Fruit fly (Drosophila melanogaster) whole organism, embryonic: ENCODE data around the gene CG43346.

ENCODE experiments used
- BEAF-32 ChIP-seq: fragments of 200-800 bp; sonication (Bioruptor generic); optimal IDR thresholded peaks from 3 replicates; lab custom pipeline; 2017; ENCODE audit warnings: missing biosample characterization, missing genetic modification characterization, mild to moderate bottlenecking, moderate library complexity, missing genetic modification reagents
- CG11247 ChIP-seq: fragments of 200-800 bp; sonication (Bioruptor generic); IDR thresholded peaks from 2 replicates; pipeline ENCODE4 v1.3.6; 2022; ENCODE audit warnings: missing biosample characterization, missing genetic modification characterization
- CG11398 ChIP-seq: fragments of 200-800 bp; sonication (Bioruptor generic); optimal IDR thresholded peaks from 2 replicates; lab custom pipeline; 2016; ENCODE audit warnings: missing biosample characterization, missing genetic modification characterization
- CG11695 ChIP-seq: fragments of 200-800 bp; sonication (Bioruptor generic); IDR thresholded peaks from 3 replicates; pipeline ENCODE4 v1.3.6; 2022; ENCODE audit warnings: missing biosample characterization, missing genetic modification characterization
- CG11696 ChIP-seq: fragments of 200-800 bp; sonication (Bioruptor generic); IDR thresholded peaks from 2 replicates; pipeline ENCODE4 v1.3.6; 2022; ENCODE audit warnings: missing biosample characterization, missing genetic modification characterization
- CG12744 ChIP-seq: fragments of 200-800 bp; sonication (Bioruptor generic); optimal IDR thresholded peaks from 2 replicates; lab custom pipeline; 2016; ENCODE audit warnings: missing biosample characterization, missing genetic modification characterization
- CG13287 ChIP-seq: fragments of 200-800 bp; sonication (Bioruptor generic); IDR thresholded peaks from 2 replicates; pipeline ENCODE4 v1.3.6; 2022; ENCODE audit warnings: missing biosample characterization, missing genetic modification characterization; ENCODE audit not compliant: partially characterized antibody
- CG14050 ChIP-seq: fragments of 200-800 bp; sonication (Bioruptor generic); IDR thresholded peaks from 3 replicates; pipeline ENCODE4 v1.3.6; 2022; ENCODE audit warnings: missing biosample characterization, missing genetic modification characterization
- CG14441 ChIP-seq: fragments of 200-800 bp; sonication (Bioruptor generic); IDR thresholded peaks from 2 replicates; pipeline ENCODE4 v1.3.6; 2022; ENCODE audit warnings: missing biosample characterization, missing genetic modification characterization
- CG14667 ChIP-seq: fragments of 200-800 bp; sonication (Bioruptor generic); IDR thresholded peaks from 2 replicates; pipeline ENCODE4 v1.3.6; 2022; ENCODE audit warnings: missing biosample characterization, missing genetic modification characterization
- CG15073 ChIP-seq: fragments of 200-800 bp; sonication (Bioruptor generic); optimal IDR thresholded peaks from 2 replicates; lab custom pipeline; 2016; ENCODE audit warnings: missing biosample characterization, missing genetic modification characterization
- CG15479 ChIP-seq: fragments of 200-800 bp; sonication (Bioruptor generic); optimal IDR thresholded peaks from 3 replicates; lab custom pipeline; 2019; ENCODE audit warnings: missing biosample characterization, mild to moderate bottlenecking, missing genetic modification characterization, moderate library complexity
- CG17568 ChIP-seq: fragments of 200-800 bp; sonication (Bioruptor generic); optimal IDR thresholded peaks from 2 replicates; lab custom pipeline; 2018; ENCODE audit warnings: missing biosample characterization, mild to moderate bottlenecking, missing genetic modification characterization, moderate library complexity
- CG17912 ChIP-seq: fragments of 200-800 bp; sonication (Bioruptor generic); optimal IDR thresholded peaks from 2 replicates; lab custom pipeline; 2018; ENCODE audit warnings: missing biosample characterization, mild to moderate bottlenecking, missing genetic modification characterization
- CG1792 ChIP-seq: fragments of 200-800 bp; sonication (Bioruptor generic); optimal IDR thresholded peaks from 2 replicates; lab custom pipeline; 2016; ENCODE audit warnings: missing biosample characterization, missing genetic modification characterization
- CG34224 ChIP-seq: fragments of 200-800 bp; sonication (Bioruptor generic); IDR thresholded peaks from 3 replicates; pipeline ENCODE4 v1.3.6; 2022; ENCODE audit warnings: missing biosample characterization, missing genetic modification characterization; ENCODE audit not compliant: partially characterized antibody
- CG34376 ChIP-seq: fragments of 200-800 bp; sonication (Bioruptor generic); optimal IDR thresholded peaks from 2 replicates; lab custom pipeline; 2018; ENCODE audit warnings: missing biosample characterization, mild to moderate bottlenecking, missing genetic modification characterization
- CG43689 ChIP-seq: fragments of 200-800 bp; sonication (Bioruptor generic); IDR thresholded peaks from 2 replicates; pipeline ENCODE4 v1.3.6; 2022; ENCODE audit warnings: missing biosample characterization, missing genetic modification characterization
- CG5245 ChIP-seq: fragments of 200-800 bp; sonication (Bioruptor generic); optimal IDR thresholded peaks from 3 replicates; lab custom pipeline; 2016; ENCODE audit warnings: missing biosample characterization, missing genetic modification characterization
- CG6272 ChIP-seq: fragments of 200-800 bp; sonication (Bioruptor generic); IDR thresholded peaks from 2 replicates; pipeline ENCODE4 v1.3.6; 2022; ENCODE audit warnings: missing biosample characterization, missing genetic modification characterization
- CG6654 ChIP-seq: fragments of 200-800 bp; sonication (Bioruptor generic); optimal IDR thresholded peaks from 2 replicates; lab custom pipeline; 2017; ENCODE audit warnings: missing biosample characterization, mild to moderate bottlenecking, missing genetic modification characterization
- CG6791 ChIP-seq: fragments of 200-800 bp; sonication (Bioruptor generic); IDR thresholded peaks from 3 replicates; pipeline ENCODE4 v1.3.6; 2022; ENCODE audit warnings: missing biosample characterization, missing genetic modification characterization; ENCODE audit not compliant: partially characterized antibody
- CG7745 ChIP-seq: fragments of 200-800 bp; sonication (Bioruptor generic); optimal IDR thresholded peaks from 2 replicates; lab custom pipeline; 2018; ENCODE audit warnings: missing biosample characterization, mild to moderate bottlenecking, missing genetic modification characterization, moderate library complexity
- CG8290 ChIP-seq, 3 experiments: fragments of 200-800 bp; sonication (Bioruptor generic); optimal IDR thresholded peaks; 2 replicates each; lab custom pipeline; 2016 to 2019; ENCODE audit warnings: missing biosample characterization in 3 of 3, missing genetic modification characterization in 3 of 3, mild to moderate bottlenecking in 2 of 3, moderate library complexity in 1 of 3
- CG9932 ChIP-seq: fragments of 200-800 bp; sonication (Bioruptor generic); IDR thresholded peaks from 2 replicates; pipeline ENCODE4 v1.3.6; 2022; ENCODE audit warnings: missing biosample characterization, missing genetic modification characterization
- D ChIP-seq, 2 experiments: fragments of 200-800 bp in 1 of 2; fragments of >200 bp in 1 of 2; sonication (Bioruptor generic) in 1 of 2; optimal IDR thresholded peaks; 2 replicates in 1 of 2; 3 replicates in 1 of 2; lab custom pipeline; 2017; ENCODE audit warnings: mild to moderate bottlenecking in 1 of 2, missing biosample characterization in 1 of 2, missing genetic modification characterization in 1 of 2, missing genetic modification reagents in 1 of 2
- Dll ChIP-seq: fragments of 200-800 bp; sonication (Bioruptor generic); IDR thresholded peaks from 4 replicates; pipeline ENCODE4 v1.3.6; 2022; ENCODE audit warnings: missing biosample characterization, missing genetic modification characterization; ENCODE audit not compliant: partially characterized antibody
- Doc3 ChIP-seq: fragments of 200-800 bp; sonication (Bioruptor generic); IDR thresholded peaks from 3 replicates; pipeline ENCODE4 v1.3.6; 2022; ENCODE audit warnings: missing biosample characterization, missing genetic modification characterization; ENCODE audit not compliant: partially characterized antibody
- Ets65A ChIP-seq: fragments of 200-800 bp; sonication (Bioruptor generic); peaks from one replicate; lab custom pipeline; 2016; ENCODE audit warnings: missing biosample characterization, missing genetic modification characterization
- Gug ChIP-seq: fragments of 200-800 bp; sonication (Bioruptor generic); IDR thresholded peaks from 4 replicates; pipeline ENCODE4 v1.3.6; 2022; ENCODE audit warnings: missing biosample characterization, missing genetic modification characterization
- HHEX ChIP-seq: fragments of 200-800 bp; sonication (Bioruptor generic); optimal IDR thresholded peaks from 3 replicates; lab custom pipeline; 2017; ENCODE audit warnings: missing biosample characterization, mild to moderate bottlenecking, missing genetic modification characterization, missing genetic modification reagents
- Hey ChIP-seq: fragments of 200-800 bp; sonication (Bioruptor generic); optimal IDR thresholded peaks from 3 replicates; lab custom pipeline; 2018; ENCODE audit warnings: missing biosample characterization, mild to moderate bottlenecking, missing genetic modification characterization
- HmgZ ChIP-seq: fragments of 200-800 bp; sonication (Bioruptor generic); optimal IDR thresholded peaks from 2 replicates; lab custom pipeline; 2018; ENCODE audit warnings: missing biosample characterization, mild to moderate bottlenecking, missing genetic modification characterization
- Hmr ChIP-seq: fragments of 200-800 bp; sonication (Bioruptor generic); optimal IDR thresholded peaks from 3 replicates; lab custom pipeline; 2017; ENCODE audit warnings: mild to moderate bottlenecking, missing biosample characterization, missing genetic modification reagents, missing genetic modification characterization
- Hr3 ChIP-seq: fragments of 200-800 bp; sonication (Bioruptor generic); optimal IDR thresholded peaks from 3 replicates; lab custom pipeline; 2016; ENCODE audit warnings: missing biosample characterization, missing genetic modification characterization
- NFAT ChIP-seq: fragments of 200-800 bp; sonication (Bioruptor generic); IDR thresholded peaks from 2 replicates; pipeline ENCODE4 v1.3.6; 2022; ENCODE audit warnings: missing biosample characterization, missing genetic modification characterization
- NfI ChIP-seq: fragments of 200-800 bp; sonication (Bioruptor generic); optimal IDR thresholded peaks from 3 replicates; lab custom pipeline; 2018; ENCODE audit warnings: missing biosample characterization, mild to moderate bottlenecking, missing genetic modification characterization, moderate library complexity
- Scr ChIP-seq: fragments of 200-800 bp; sonication (Bioruptor generic); IDR thresholded peaks from 2 replicates; pipeline ENCODE4 v1.3.6; 2022; ENCODE audit warnings: missing biosample characterization, missing genetic modification characterization; ENCODE audit not compliant: partially characterized antibody
- abd-A ChIP-seq: fragments of 200-800 bp; sonication (Bioruptor generic); optimal IDR thresholded peaks from 3 replicates; lab custom pipeline; 2019; ENCODE audit warnings: missing biosample characterization, mild to moderate bottlenecking, missing genetic modification characterization, moderate library complexity
- chinmo ChIP-seq: fragments of 200-800 bp; sonication (Bioruptor generic); IDR thresholded peaks from 4 replicates; pipeline ENCODE4 v1.3.6; 2022; ENCODE audit warnings: missing biosample characterization, missing genetic modification characterization; ENCODE audit not compliant: partially characterized antibody
- dan ChIP-seq: fragments of 200-800 bp; sonication (Bioruptor generic); IDR thresholded peaks from 2 replicates; pipeline ENCODE4 v1.3.6; 2022; ENCODE audit warnings: missing biosample characterization, missing genetic modification characterization
- eyg ChIP-seq: fragments of 200-800 bp; sonication (Bioruptor generic); optimal IDR thresholded peaks from 3 replicates; lab custom pipeline; 2016; ENCODE audit warnings: missing biosample characterization, missing genetic modification characterization
- gce ChIP-seq: fragments of 200-800 bp; sonication (Bioruptor generic); IDR thresholded peaks from 3 replicates; pipeline ENCODE4 v1.3.6; 2022; ENCODE audit warnings: missing biosample characterization, missing genetic modification characterization
- jigr1 ChIP-seq: fragments of 200-800 bp; sonication (Bioruptor generic); IDR thresholded peaks from 3 replicates; pipeline ENCODE4 v1.3.6; 2022; ENCODE audit warnings: missing biosample characterization, missing genetic modification characterization
- lmd ChIP-seq: fragments of 200-800 bp; sonication (Bioruptor generic); IDR thresholded peaks from 2 replicates; pipeline ENCODE4 v1.3.6; 2022; ENCODE audit warnings: missing biosample characterization, missing genetic modification characterization
- pum ChIP-seq: fragments of 200-800 bp; sonication (Bioruptor generic); optimal IDR thresholded peaks from 2 replicates; lab custom pipeline; 2016; ENCODE audit warnings: missing biosample characterization, missing genetic modification characterization
- unc-4 ChIP-seq: fragments of 200-800 bp; sonication (Bioruptor generic); IDR thresholded peaks from 2 replicates; pipeline ENCODE4 v1.3.6; 2022; ENCODE audit warnings: missing biosample characterization, missing genetic modification characterization; ENCODE audit not compliant: partially characterized antibody
- vvl ChIP-seq: fragments of 200-800 bp; sonication (Bioruptor generic); IDR thresholded peaks from 2 replicates; pipeline ENCODE4 v1.3.6; 2022; ENCODE audit warnings: missing biosample characterization, missing genetic modification characterization

Gene CG43346

dm6 chr2L:21162875-21163274, 5.5 kb downstream of the CG43346 start, which contains the start of gene Nbr (continued):
- TF ChIP-seq Hey (no peak), NFAT (GFP tag; lab: Robert Waterston, UW) (peak; percentile 44; the same call in 1 of the 2 replicates), pum (GFP tag; lab: Kevin White, UChicago) (no peak), Hmr (GFP tag; lab: Kevin White, UChicago) (no peak), HHEX (GFP tag; lab: Kevin White, UChicago) (no peak), Ets65A (GFP tag; lab: Kevin White, UChicago) (peak; percentile 71), unc-4 (GFP tag; lab: Robert Waterston, UW) (peak; percentile 60), CG9932 (GFP tag; lab: Robert Waterston, UW) (peak; percentile 51), CG11247 (peak; percentile 36; the same call in 1 of the 2 replicates), Dll (GFP tag; lab: Robert Waterston, UW) (peak; percentile 67), Doc3 (0 out of 3 replicates have a peak, but pooled peaks have one; percentile 33), vvl (0 out of 2 replicates have a peak, but pooled peaks have one; percentile 7), CG8290 (GFP tag; optimal IDR thresholded peaks at IDR 0.05; lab: Kevin White, UChicago) (no peak), CG8290 (tag; optimal IDR thresholded peaks at IDR 0.05; lab: Kevin White, UChicago) (peak in 1 of 2 experiments; percentile 29), chinmo (GFP tag; lab: Robert Waterston, UW) (peak; percentile 76; the same call in 1 of the 4 replicates), CG6791 (GFP tag; lab: Robert Waterston, UW) (0 out of 3 replicates have a peak, but pooled peaks have one; percentile 35), BEAF-32 (peak; percentile 54), Scr (GFP tag; lab: Robert Waterston, UW) (peak; percentile 56), CG6272 (GFP tag; lab: Robert Waterston, UW) (peak; percentile 46; the same call in 1 of the 2 replicates), CG13287 (peak; percentile 61)

dm6 chr2L:21158554-21158953, 9.8 kb downstream of the CG43346 start, which contains the start of the genes Coq3 and Pld3:
Coq3 (minus strand) TSS chr2L:21158611.
Pld3 (plus strand) TSS chr2L:21158847.
- no peak for TF ChIP-seq CG11398 (GFP tag; lab: Kevin White, UChicago)
- peak; percentile 72; the same call in 1 of the 2 replicates for TF ChIP-seq CG11247
- TF ChIP-seq HmgZ = peak; percentile 89
- TF ChIP-seq Hr3 (GFP tag; lab: Kevin White, UChicago) = peak; percentile 74
- peak; percentile 75 for TF ChIP-seq CG5245 (GFP tag; lab: Kevin White, UChicago)
- TF ChIP-seq CG34224 (GFP tag; lab: Robert Waterston, UW) = no peak
- peak; percentile 43 for TF ChIP-seq CG1792 (GFP tag; lab: Kevin White, UChicago)
- no peak for TF ChIP-seq CG17568 (GFP tag; lab: Kevin White, UChicago)
- peak; percentile 84 for TF ChIP-seq NfI
- TF ChIP-seq CG14667 (GFP tag; lab: Robert Waterston, UW) = peak; percentile 69
- no peak for TF ChIP-seq abd-A (tag; lab: Kevin White, UChicago)
- TF ChIP-seq CG15073 = no peak
- TF ChIP-seq dan (GFP tag; lab: Robert Waterston, UW) = no peak
- TF ChIP-seq CG12744 (GFP tag; lab: Kevin White, UChicago) = peak; percentile 63
- TF ChIP-seq eyg (GFP tag; lab: Kevin White, UChicago) = peak; percentile 40
- TF ChIP-seq CG6654 (GFP tag; lab: Kevin White, UChicago) = peak; percentile 45
- TF ChIP-seq CG7745 (tag; lab: Kevin White, UChicago) = no peak
- no peak for TF ChIP-seq D (optimal IDR thresholded peaks at IDR 0.05; lab: Kevin White, UChicago)
- TF ChIP-seq D (GFP tag; optimal IDR thresholded peaks at IDR 0.05; lab: Kevin White, UChicago) = peak; percentile 69
- TF ChIP-seq gce = peak; percentile 67; the same call in 2 of the 3 replicates
- peak; percentile 15 for TF ChIP-seq CG15479 (GFP tag; lab: Kevin White, UChicago)
- peak; percentile 35 for TF ChIP-seq CG17912 (GFP tag; lab: Kevin White, UChicago)
- TF ChIP-seq CG11695 (GFP tag; lab: Robert Waterston, UW) = peak; percentile 85
- peak; percentile 76 for TF ChIP-seq CG14441 (GFP tag; lab: Robert Waterston, UW)
- TF ChIP-seq CG11696 (GFP tag; lab: Robert Waterston, UW) = peak; percentile 66; the same call in 1 of the 2 replicates
- peak; percentile 90 for TF ChIP-seq Gug (GFP tag; lab: Robert Waterston, UW)
- peak; percentile 70 for TF ChIP-seq CG34376 (GFP tag; lab: Kevin White, UChicago)
- TF ChIP-seq lmd (GFP tag; lab: Robert Waterston, UW) = peak; percentile 78
- peak; percentile 63 for TF ChIP-seq CG14050 (GFP tag; lab: Robert Waterston, UW)
- no peak for TF ChIP-seq jigr1 (GFP tag; lab: Robert Waterston, UW)
- TF ChIP-seq CG43689 (GFP tag; lab: Robert Waterston, UW) = peak; percentile 73
